Worm (Caenorhabditis elegans): ENCODE data around the gene ebax-1.

ebax-1 gene

ce11 chrIV:10330962-10331361 is 44.2 kb downstream of the ebax-1 start (continued):
- TF ChIP-seq ztf-4 (tag; optimal IDR thresholded peaks at IDR 0.05) = no peak
- no peak for TF ChIP-seq aly-2 (tag; optimal IDR thresholded peaks at IDR 0.05)
- no peak for TF ChIP-seq nhr-19 (GFP tag; conservative IDR thresholded peaks at IDR 0.05)
- peak; percentile 0 for TF ChIP-seq swsn-7 (tag; optimal IDR thresholded peaks at IDR 0.05)
- no peak for TF ChIP-seq mdl-1 (tag; optimal IDR thresholded peaks at IDR 0.05)
- TF ChIP-seq nhr-77 (tag; optimal IDR thresholded peaks at IDR 0.05) = peak; percentile 13
- no peak for TF ChIP-seq nhr-237 (tag; optimal IDR thresholded peaks at IDR 0.05)
- TF ChIP-seq nhr-20 (tag; optimal IDR thresholded peaks at IDR 0.05) = peak; percentile 33
- no peak for TF ChIP-seq unc-130 (tag; optimal IDR thresholded peaks at IDR 0.05)
- no peak for TF ChIP-seq nhr-12 (tag; optimal IDR thresholded peaks at IDR 0.05)
- peak; percentile 13 for TF ChIP-seq nhr-71 (tag; optimal IDR thresholded peaks at IDR 0.05)
- no peak for TF ChIP-seq isw-1 (GFP tag; IDR thresholded peaks at IDR 0.05)
- TF ChIP-seq blmp-1 (tag; optimal IDR thresholded peaks at IDR 0.05) = peak; percentile 71
- TF ChIP-seq irx-1 (tag; optimal IDR thresholded peaks at IDR 0.05) = no peak
- TF ChIP-seq elt-2 (tag; optimal IDR thresholded peaks at IDR 0.05) = peak; percentile 58
- peak; percentile 11 for TF ChIP-seq nhr-90 (tag; optimal IDR thresholded peaks at IDR 0.05; ENCODE audit: poor library complexity)
- TF ChIP-seq lin-14 (GFP tag; optimal IDR thresholded peaks at IDR 0.05) = peak; percentile 66
- peak; percentile 6 for TF ChIP-seq skn-1 (tag; optimal IDR thresholded peaks at IDR 0.05)
- TF ChIP-seq nhr-84 (tag; optimal IDR thresholded peaks at IDR 0.05) = no peak
- TF ChIP-seq sptf-1 (tag; optimal IDR thresholded peaks at IDR 0.05) = no peak
- peak; percentile 62 to 89 (median 72) for TF ChIP-seq elt-3 (tag; optimal IDR thresholded peaks at IDR 0.05)
- TF ChIP-seq lin-39 (tag; optimal IDR thresholded peaks at IDR 0.05) = no peak
- no peak for TF ChIP-seq nhr-28 (tag; optimal IDR thresholded peaks at IDR 0.05)
- TF ChIP-seq hlh-17 (GFP tag; optimal IDR thresholded peaks at IDR 0.05; ENCODE audit: borderline replicate concordance) = no peak
- TF ChIP-seq lin-35 (GFP tag; optimal IDR thresholded peaks at IDR 0.05) = peak in 1 of 2 experiments; percentile 52
- TF ChIP-seq jun-1 (tag; optimal IDR thresholded peaks at IDR 0.05) = no peak
- no peak for TF ChIP-seq efl-1 (optimal IDR thresholded peaks at IDR 0.05)
- peak in 1 of 2 experiments; percentile 37 for TF ChIP-seq efl-1 (GFP tag; optimal IDR thresholded peaks at IDR 0.05 in 1 of 2)
- TF ChIP-seq dpl-1 (GFP tag; optimal IDR thresholded peaks at IDR 0.05) = no peak
- TF ChIP-seq efl-3 (GFP tag; optimal IDR thresholded peaks at IDR 0.05) = no peak
- TF ChIP-seq Y116A8C.19 (tag; optimal IDR thresholded peaks at IDR 0.05; ENCODE audit: borderline replicate concordance) = no peak
- no peak for TF ChIP-seq hpl-2 (GFP tag; optimal IDR thresholded peaks at IDR 0.05)
- TF ChIP-seq ceh-8 (GFP tag; optimal IDR thresholded peaks at IDR 0.05) = no peak
- TF ChIP-seq ceh-63 (GFP tag; optimal IDR thresholded peaks at IDR 0.05) = no peak

ce11 chrIV:10331882-10332281 is 45.1 kb downstream of the ebax-1 start:
- peak; percentile 45 for TF ChIP-seq lin-14 (GFP tag; optimal IDR thresholded peaks at IDR 0.05)
- TF ChIP-seq egl-27 (tag; optimal IDR thresholded peaks at IDR 0.05) = no peak
- TF ChIP-seq unc-86 (tag; optimal IDR thresholded peaks at IDR 0.05) = no peak
- TF ChIP-seq C04F5.9 (tag; optimal IDR thresholded peaks at IDR 0.05) = no peak
- no peak for TF ChIP-seq unc-30 (tag; optimal IDR thresholded peaks at IDR 0.05)
- peak; percentile 71 for TF ChIP-seq elt-2 (tag; optimal IDR thresholded peaks at IDR 0.05)
- no peak for TF ChIP-seq efl-1 (optimal IDR thresholded peaks at IDR 0.05)
- TF ChIP-seq efl-1 (GFP tag; optimal IDR thresholded peaks at IDR 0.05 in 1 of 2) = peak in 1 of 2 experiments; percentile 22
- TF ChIP-seq nhr-28 (tag; optimal IDR thresholded peaks at IDR 0.05) = no peak
- no peak for TF ChIP-seq sox-4 (tag; optimal IDR thresholded peaks at IDR 0.05)
- no peak for TF ChIP-seq ceh-90 (tag; optimal IDR thresholded peaks at IDR 0.05)
- no peak for TF ChIP-seq Y116A8C.19 (tag; optimal IDR thresholded peaks at IDR 0.05; ENCODE audit: borderline replicate concordance)
- peak; percentile 32 for TF ChIP-seq fkh-8 (tag; optimal IDR thresholded peaks at IDR 0.05)
- peak; percentile 29 for TF ChIP-seq nhr-77 (tag; optimal IDR thresholded peaks at IDR 0.05)
- TF ChIP-seq lin-35 (GFP tag; optimal IDR thresholded peaks at IDR 0.05) = peak in 1 of 2 experiments; percentile 26
- peak in 1 of 2 experiments; percentile 17 for TF ChIP-seq mdl-1 (tag; optimal IDR thresholded peaks at IDR 0.05)
- TF ChIP-seq fkh-10 (GFP tag; optimal IDR thresholded peaks at IDR 0.05) = no peak
- no peak for TF ChIP-seq tbx-2 (tag; optimal IDR thresholded peaks at IDR 0.05)
- no peak for TF ChIP-seq ama-1 (optimal IDR thresholded peaks at IDR 0.05)

Measured in whole organism, L1 larva.